Worm (Caenorhabditis elegans) whole organism, early embryonic: ENCODE measurements around the gene hex-2.

ENCODE experiments used
- B0310.2 ChIP-seq: sonication (generic microtip); optimal IDR thresholded peaks from 2 replicates; lab custom pipeline; 2016; ENCODE audit warnings: mild to moderate bottlenecking, missing genetic modification characterization, missing compliant biosample characterization
- pes-1 ChIP-seq: fragments of 200-800 bp; sonication (Bioruptor generic); IDR thresholded peaks from 2 replicates; pipeline ENCODE4 v1.3.6; 2022; ENCODE audit warnings: missing genetic modification reagents, missing genetic modification characterization, missing compliant biosample characterization
- sea-1 ChIP-seq: fragments of 200-800 bp; sonication (Bioruptor generic); conservative IDR thresholded peaks from 2 replicates; pipeline ENCODE4 v1.3.6; 2022; ENCODE audit warnings: missing genetic modification characterization, missing compliant biosample characterization

DNA sequence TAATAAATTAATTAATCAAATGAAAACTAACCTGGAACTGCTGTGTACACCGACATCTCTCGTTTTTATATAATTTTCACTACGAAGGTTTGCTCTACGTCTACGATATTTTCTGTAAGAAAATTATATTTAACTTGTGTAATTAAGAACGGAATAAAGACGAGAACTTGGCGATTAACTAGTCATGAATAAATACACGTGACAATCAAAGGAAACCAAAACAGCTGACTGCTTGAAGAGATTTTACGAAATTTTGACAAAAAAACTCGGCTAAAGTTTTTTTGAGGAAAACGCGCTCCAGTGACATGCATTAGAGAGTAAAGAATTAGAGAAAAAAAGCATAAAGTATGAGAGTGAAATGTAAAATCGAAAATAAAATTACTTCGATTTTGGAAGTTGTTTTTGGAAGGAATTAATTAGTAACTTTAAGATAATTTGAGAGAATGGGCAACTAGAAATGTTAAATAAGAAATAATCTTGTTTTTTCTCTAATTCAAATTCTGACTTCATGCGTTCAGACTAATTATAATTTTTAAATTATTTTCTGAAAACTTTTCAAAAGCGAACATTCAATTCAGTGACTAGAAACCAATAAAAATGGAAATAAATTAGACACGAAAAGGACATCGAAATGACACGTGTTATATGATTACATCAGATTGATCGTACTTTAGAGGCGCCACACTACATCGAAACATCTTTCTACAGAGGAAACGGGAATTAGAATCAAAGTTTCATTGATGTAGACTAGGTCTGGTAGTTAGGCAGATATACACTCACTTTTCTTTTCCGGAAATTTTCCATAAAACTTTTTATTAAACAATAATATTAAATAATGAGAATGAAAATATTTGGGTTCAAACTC is 33.1 kb downstream of the hex-2 start, which contains the start of gene F25B4.7:
- TF ChIP-seq B0310.2 (tag; lab: Kevin White, UChicago) (no peak), pes-1 (GFP tag; lab: Robert Waterston, UW) (no peak), sea-1 (GFP tag; lab: Robert Waterston, UW) (no peak)
